Worm (Caenorhabditis elegans): Measurements from ENCODE around the gene pxd-1.

pxd-1 gene

DNA sequence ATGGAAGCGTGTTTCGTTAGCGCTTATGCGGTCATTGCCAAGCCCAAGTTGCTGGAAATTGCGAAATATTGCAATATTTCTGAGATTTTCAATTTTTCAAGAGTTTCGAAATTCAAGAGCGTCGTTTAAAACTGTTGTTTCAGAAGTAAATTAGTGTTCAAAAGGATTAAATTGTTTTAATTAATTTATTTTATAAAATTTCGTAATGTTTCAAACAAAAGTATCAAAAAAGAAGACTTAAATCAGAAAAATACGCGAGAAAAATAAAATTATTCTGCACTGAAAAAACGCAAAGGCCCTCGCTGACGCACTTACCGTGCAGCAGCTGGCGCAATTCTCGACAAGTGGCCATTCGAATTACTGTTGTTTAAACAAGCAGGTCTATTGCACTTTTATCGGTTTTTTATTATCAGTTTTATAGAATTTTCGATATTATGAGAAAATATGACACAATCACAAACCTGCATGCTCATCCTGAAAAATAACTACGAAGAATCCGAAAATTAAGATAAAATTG lies 1.8 kb upstream of the pxd-1 start, which contains the start of gene tif-1A (continued):
- TF ChIP-seq egl-43 (GFP tag; IDR thresholded peaks at IDR 0.05) (no peak), hlh-11 (tag; optimal IDR thresholded peaks at IDR 0.05) (peak; percentile 92), dmd-6 (GFP tag; IDR thresholded peaks at IDR 0.05) (peak; percentile 88), hlh-30 (tag; optimal IDR thresholded peaks at IDR 0.05; ENCODE audit: insufficient read depth) (peak; percentile 72), lin-38 (GFP tag; IDR thresholded peaks at IDR 0.05) (peak; percentile 80), Y5F2A.4 (GFP tag; optimal IDR thresholded peaks at IDR 0.05) (no peak), unc-62 (GFP tag; optimal IDR thresholded peaks at IDR 0.05 in 1 of 2) (no peak), unc-62 (tag; optimal IDR thresholded peaks at IDR 0.05) (no peak), ces-1 (GFP tag; optimal IDR thresholded peaks at IDR 0.05) (no peak), snpc-4 (tag; optimal IDR thresholded peaks at IDR 0.05) (no peak), ama-1 (optimal IDR thresholded peaks at IDR 0.05) (no peak), sdz-12 (GFP tag; optimal IDR thresholded peaks at IDR 0.05) (no peak), mxl-3 (GFP tag; optimal IDR thresholded peaks at IDR 0.05) (peak; percentile 30), hmg-1.1 (GFP tag; IDR thresholded peaks at IDR 0.05) (peak; percentile 61), zag-1 (tag; optimal IDR thresholded peaks at IDR 0.05) (no peak), attf-4 (tag; optimal IDR thresholded peaks at IDR 0.05) (no peak), unc-130 (GFP tag; optimal IDR thresholded peaks at IDR 0.05) (peak; percentile 11), spr-1 (tag; optimal IDR thresholded peaks at IDR 0.05) (peak; percentile 66), nhr-48 (tag; optimal IDR thresholded peaks at IDR 0.05) (peak; percentile 66), aly-2 (tag; optimal IDR thresholded peaks at IDR 0.05) (no peak), cey-2 (tag; optimal IDR thresholded peaks at IDR 0.05; ENCODE audit: borderline replicate concordance, insufficient read depth) (no peak), fkh-10 (GFP tag; optimal IDR thresholded peaks at IDR 0.05) (peak; percentile 26), pha-4 (GFP tag; IDR thresholded peaks at IDR 0.05) (peak; percentile 38; the same call in 1 of the 2 replicates), pha-4 (tag; optimal IDR thresholded peaks at IDR 0.05) (peak; percentile 37), mdl-1 (tag; optimal IDR thresholded peaks at IDR 0.05) (peak in 1 of 2 experiments; percentile 57), nhr-11 (tag; optimal IDR thresholded peaks at IDR 0.05) (no peak), F49E8.2 (tag; optimal IDR thresholded peaks at IDR 0.05; ENCODE audit: borderline replicate concordance) (peak; percentile 15), daf-16 (GFP tag; optimal IDR thresholded peaks at IDR 0.05) (peak; percentile 6 to 54), daf-16 (tag; optimal IDR thresholded peaks at IDR 0.05) (peak; percentile 93), lim-7 (GFP tag; IDR thresholded peaks at IDR 0.05) (no peak), ceh-82 (tag; optimal IDR thresholded peaks at IDR 0.05) (no peak), daf-8 (GFP tag; IDR thresholded peaks at IDR 0.05) (no peak), tra-1 (GFP tag; IDR thresholded peaks at IDR 0.05) (peak; percentile 73), pqm-1 (tag; optimal IDR thresholded peaks at IDR 0.05) (peak; percentile 61), madf-9 (GFP tag; conservative IDR thresholded peaks at IDR 0.05) (no peak), T26A8.4 (GFP tag; IDR thresholded peaks at IDR 0.05) (peak; percentile 69), dve-1 (tag; optimal IDR thresholded peaks at IDR 0.05; ENCODE audit: insufficient read depth) (peak; percentile 95), zip-2 (tag; optimal IDR thresholded peaks at IDR 0.05) (peak; percentile 72), lin-29 (GFP tag; IDR thresholded peaks at IDR 0.05) (no peak), ztf-7 (tag; optimal IDR thresholded peaks at IDR 0.05) (peak; percentile 78), spr-3 (GFP tag; optimal IDR thresholded peaks at IDR 0.05) (no peak)

ce11 chrIII:4007017-4007416 lies 1.1 kb downstream of the pxd-1 start:
- TF ChIP-seq unc-62 (GFP tag; optimal IDR thresholded peaks at IDR 0.05 in 1 of 2) (peak in 1 of 2 experiments; percentile 2), unc-62 (tag; optimal IDR thresholded peaks at IDR 0.05) (no peak), rbr-2 (tag; optimal IDR thresholded peaks at IDR 0.05) (no peak)
